Fruit fly (Drosophila melanogaster) Kc167 (cell line): Measurements from ENCODE around the gene CG43386.

Source experiments
- Myc ChIP-seq: fragments of >200 bp; optimal IDR thresholded peaks from 2 replicates; lab custom pipeline; 2017; ENCODE audit warnings: missing external identifiers
- Sin3A ChIP-seq: fragments of >200 bp; optimal IDR thresholded peaks from 2 replicates; lab custom pipeline; 2018; ENCODE audit warnings: missing external identifiers
- h ChIP-seq: fragments of >200 bp; optimal IDR thresholded peaks from 3 replicates; lab custom pipeline; 2018; ENCODE audit warnings: missing external identifiers
- insv ChIP-seq: fragments of >200 bp; optimal IDR thresholded peaks from 3 replicates; lab custom pipeline; 2018; ENCODE audit warnings: missing external identifiers
- psq ChIP-seq: fragments of >200 bp; optimal IDR thresholded peaks from 2 replicates; lab custom pipeline; 2017; ENCODE audit warnings: missing external identifiers
- ttk ChIP-seq: sonication (Bioruptor generic); optimal IDR thresholded peaks from 2 replicates; lab custom pipeline; 2017; ENCODE audit warnings: missing external identifiers

The CG43386 gene

dm6 chrX:9977305-9977704 lies at the start of gene CG43386:
Gene CG43386 (minus strand): TSS chrX:9977405.
- TF ChIP-seq ttk (lab: Kevin White, UChicago) (no peak), Myc (lab: Kevin White, UChicago) (no peak), h (lab: Kevin White, UChicago) (no peak), Sin3A (no peak), psq (lab: Kevin White, UChicago) (no peak), insv (lab: Kevin White, UChicago) (no peak)

- no peak for TF ChIP-seq Sin3A
- TF ChIP-seq Myc (lab: Kevin White, UChicago), result no peak
- TF ChIP-seq ttk (lab: Kevin White, UChicago), result no peak
- TF ChIP-seq psq (lab: Kevin White, UChicago), result no peak
- TF ChIP-seq h (lab: Kevin White, UChicago), result no peak
- no peak for TF ChIP-seq insv (lab: Kevin White, UChicago)
Measured at dm6 chrX:10021809-10022208, 44.6 kb upstream of the CG43386 start.

dm6 chrX:10020857-10021256 lies 43.7 kb upstream of the CG43386 start:
- no peak for TF ChIP-seq insv (lab: Kevin White, UChicago)
- TF ChIP-seq ttk (lab: Kevin White, UChicago), result no peak
- no peak for TF ChIP-seq psq (lab: Kevin White, UChicago)
- TF ChIP-seq Sin3A, result no peak
- no peak for TF ChIP-seq h (lab: Kevin White, UChicago)
- no peak for TF ChIP-seq Myc (lab: Kevin White, UChicago)

- TF ChIP-seq insv (lab: Kevin White, UChicago) (no peak), ttk (lab: Kevin White, UChicago) (no peak), Myc (lab: Kevin White, UChicago) (no peak), psq (lab: Kevin White, UChicago) (no peak), h (lab: Kevin White, UChicago) (no peak), Sin3A (no peak)
Measured at dm6 chrX:10016724-10017123, 39.5 kb upstream of the CG43386 start, which contains the start of gene Cht6. Gene Cht6 (plus strand): TSS chrX:10016845.

- TF ChIP-seq Sin3A, result no peak
- TF ChIP-seq insv (lab: Kevin White, UChicago), result no peak
- no peak for TF ChIP-seq ttk (lab: Kevin White, UChicago)
- no peak for TF ChIP-seq Myc (lab: Kevin White, UChicago)
Measured at dm6 chrX:10014738-10015703, 37.8 kb upstream of the CG43386 start.

- TF ChIP-seq h (lab: Kevin White, UChicago), result no peak
- no peak for TF ChIP-seq Myc (lab: Kevin White, UChicago)
- TF ChIP-seq insv (lab: Kevin White, UChicago), result no peak
- no peak for TF ChIP-seq Sin3A
- TF ChIP-seq psq (lab: Kevin White, UChicago), result no peak
- TF ChIP-seq ttk (lab: Kevin White, UChicago), result no peak
Measured at dm6 chrX:10009794-10010614, 32.8 kb upstream of the CG43386 start, which contains the start of gene Dna2. Gene Dna2 (plus strand): TSS chrX:10010481.

- TF ChIP-seq h (lab: Kevin White, UChicago) (no peak), psq (lab: Kevin White, UChicago) (no peak), ttk (lab: Kevin White, UChicago) (no peak), Myc (lab: Kevin White, UChicago) (no peak), insv (lab: Kevin White, UChicago) (no peak), Sin3A (no peak)
Measured at dm6 chrX:10008576-10009260, 31.5 kb upstream of the CG43386 start, which contains the start of gene CG33557. Gene CG33557 (plus strand): TSS chrX:10009210.

dm6 chrX:9993427-9994218 lies 16.4 kb upstream of the CG43386 start:
- TF ChIP-seq Sin3A, result no peak
- no peak for TF ChIP-seq ttk (lab: Kevin White, UChicago)
- no peak for TF ChIP-seq h (lab: Kevin White, UChicago)
- TF ChIP-seq Myc (lab: Kevin White, UChicago), result no peak
- no peak for TF ChIP-seq insv (lab: Kevin White, UChicago)
- no peak for TF ChIP-seq psq (lab: Kevin White, UChicago)

- no peak for TF ChIP-seq ttk (lab: Kevin White, UChicago)
Measured at dm6 chrX:9992934-9993333, 15.7 kb upstream of the CG43386 start.

- TF ChIP-seq ttk (lab: Kevin White, UChicago) (no peak), h (lab: Kevin White, UChicago) (no peak), insv (lab: Kevin White, UChicago) (no peak), psq (lab: Kevin White, UChicago) (no peak), Sin3A (no peak), Myc (lab: Kevin White, UChicago) (no peak)
Measured at dm6 chrX:9991013-9991412, 13.8 kb upstream of the CG43386 start.
